Worm (Caenorhabditis elegans) whole organism, mixed stage, embryonic: ENCODE measurements around the gene slc-25A18.1.

ENCODE experiments used
- M03D4.4 ChIP-seq: sonication (generic microtip); optimal IDR thresholded peaks from 2 replicates; lab custom pipeline; 2017; ENCODE audit warnings: mild to moderate bottlenecking, missing genetic modification characterization, missing compliant biosample characterization
- bed-3 ChIP-seq: fragments of 200-800 bp; sonication (Bioruptor generic); optimal IDR thresholded peaks from 3 replicates; lab custom pipeline; 2018; ENCODE audit warnings: mild to moderate bottlenecking, missing genetic modification characterization, moderate library complexity, missing compliant biosample characterization
- blmp-1 ChIP-seq: fragments of 150-350 bp; optimal IDR thresholded peaks from 2 replicates; lab custom pipeline; 2014; ENCODE audit warnings: missing biosample characterization, missing genetic modification characterization
- ceh-39 ChIP-seq: fragments of 150-350 bp; optimal IDR thresholded peaks from 2 replicates; lab custom pipeline; 2014; ENCODE audit warnings: missing biosample characterization, missing genetic modification characterization
- ceh-43 ChIP-seq: fragments of 200-800 bp; sonication (Bioruptor generic); optimal IDR thresholded peaks from 2 replicates; lab custom pipeline; 2018; ENCODE audit warnings: mild to moderate bottlenecking, missing genetic modification characterization, moderate library complexity, missing compliant biosample characterization
- ces-1 ChIP-seq: fragments of 150-350 bp; optimal IDR thresholded peaks from 2 replicates; lab custom pipeline; 2014; ENCODE audit warnings: missing biosample characterization, missing genetic modification reagents, missing genetic modification characterization
- cnd-1 ChIP-seq: fragments of 200-800 bp; sonication (Bioruptor generic); optimal IDR thresholded peaks from 2 replicates; lab custom pipeline; 2018; ENCODE audit warnings: mild to moderate bottlenecking, missing genetic modification characterization, missing compliant biosample characterization
- drap-1 ChIP-seq: fragments of 200-800 bp; sonication (Bioruptor generic); optimal IDR thresholded peaks from 3 replicates; lab custom pipeline; 2018; ENCODE audit warnings: mild to moderate bottlenecking, missing genetic modification characterization, missing compliant biosample characterization
- elt-1 ChIP-seq: sonication (generic microtip); optimal IDR thresholded peaks from 2 replicates; lab custom pipeline; 2017; ENCODE audit warnings: missing genetic modification characterization, mild to moderate bottlenecking, missing compliant biosample characterization, antibody characterized with exemption, moderate library complexity, borderline replicate concordance; ENCODE audit not compliant: insufficient read depth
- flh-1 ChIP-seq: fragments of 200-800 bp; sonication (Bioruptor generic); optimal IDR thresholded peaks from 2 replicates; lab custom pipeline; 2018; ENCODE audit warnings: mild to moderate bottlenecking, missing genetic modification characterization, moderate library complexity, missing compliant biosample characterization
- ham-2 ChIP-seq: fragments of 200-800 bp; sonication (Bioruptor generic); optimal IDR thresholded peaks from 2 replicates; lab custom pipeline; 2018; ENCODE audit warnings: mild to moderate bottlenecking, missing genetic modification characterization, missing compliant biosample characterization
- lin-13 ChIP-seq: fragments of 150-350 bp; optimal IDR thresholded peaks from 2 replicates; lab custom pipeline; 2014; ENCODE audit warnings: missing biosample characterization, missing genetic modification characterization
- lin-32 ChIP-seq: fragments of 200-800 bp; sonication (Bioruptor generic); optimal IDR thresholded peaks from 2 replicates; lab custom pipeline; 2018; ENCODE audit warnings: mild to moderate bottlenecking, missing genetic modification characterization, missing compliant biosample characterization
- lsy-2 ChIP-seq: fragments of 150-350 bp; optimal IDR thresholded peaks from 2 replicates; lab custom pipeline; 2014; ENCODE audit warnings: missing biosample characterization, missing genetic modification characterization
- mab-5 ChIP-seq: fragments of 150-350 bp; optimal IDR thresholded peaks from 2 replicates; lab custom pipeline; 2014; ENCODE audit warnings: missing biosample characterization, missing genetic modification characterization
- mep-1 ChIP-seq: fragments of 150-350 bp; optimal IDR thresholded peaks from 2 replicates; lab custom pipeline; 2017; ENCODE audit warnings: missing biosample characterization, missing genetic modification reagents, missing genetic modification characterization, inconsistent platforms
- nhr-12 ChIP-seq: fragments of 150-350 bp; optimal IDR thresholded peaks from 2 replicates; lab custom pipeline; 2014; ENCODE audit warnings: missing biosample characterization, missing genetic modification characterization
- nhr-2 ChIP-seq: fragments of 150-350 bp; optimal IDR thresholded peaks from 2 replicates; lab custom pipeline; 2014; ENCODE audit warnings: missing biosample characterization, missing genetic modification characterization
- nhr-237 ChIP-seq: fragments of 150-350 bp; optimal IDR thresholded peaks from 2 replicates; lab custom pipeline; 2014; ENCODE audit warnings: missing biosample characterization, missing genetic modification characterization
- nhr-28 ChIP-seq: fragments of 150-350 bp; optimal IDR thresholded peaks from 2 replicates; lab custom pipeline; 2014; ENCODE audit warnings: missing biosample characterization, missing genetic modification characterization
- pha-4 ChIP-seq: fragments of 150-350 bp; optimal IDR thresholded peaks from 2 replicates; lab custom pipeline; 2018; ENCODE audit warnings: missing biosample characterization, missing genetic modification reagents, missing genetic modification characterization
- sem-2 ChIP-seq: fragments of 200-800 bp; sonication (Bioruptor generic); optimal IDR thresholded peaks from 2 replicates; lab custom pipeline; 2018; ENCODE audit warnings: mild to moderate bottlenecking, missing genetic modification characterization, missing compliant biosample characterization
- snpc-4 ChIP-seq: fragments of 150-350 bp; optimal IDR thresholded peaks from 2 replicates; lab custom pipeline; 2014; ENCODE audit warnings: missing biosample characterization, missing genetic modification characterization
- tbx-8 ChIP-seq: fragments of 200-800 bp; sonication (Bioruptor generic); optimal IDR thresholded peaks from 2 replicates; lab custom pipeline; 2018; ENCODE audit warnings: mild to moderate bottlenecking, missing genetic modification characterization, moderate library complexity, missing compliant biosample characterization
- unc-120 ChIP-seq: sonication (generic microtip); optimal IDR thresholded peaks from 2 replicates; lab custom pipeline; 2017; ENCODE audit warnings: missing genetic modification characterization, missing compliant biosample characterization; ENCODE audit not compliant: poor library complexity, severe bottlenecking
- unc-39 ChIP-seq: fragments of 150-350 bp; optimal IDR thresholded peaks from 2 replicates; lab custom pipeline; 2014; ENCODE audit warnings: missing biosample characterization, missing genetic modification characterization
- unc-62 ChIP-seq: fragments of 150-350 bp; optimal IDR thresholded peaks from 2 replicates; lab custom pipeline; 2014; ENCODE audit warnings: missing biosample characterization, missing genetic modification reagents, missing genetic modification characterization
- zip-8 ChIP-seq: fragments of 150-350 bp; optimal IDR thresholded peaks from 2 replicates; lab custom pipeline; 2014; ENCODE audit warnings: missing biosample characterization, missing genetic modification characterization
- ztf-11 ChIP-seq: fragments of 150-350 bp; optimal IDR thresholded peaks from 2 replicates; lab custom pipeline; 2014; ENCODE audit warnings: missing biosample characterization, missing genetic modification characterization

The slc-25A18.1 gene

DNA sequence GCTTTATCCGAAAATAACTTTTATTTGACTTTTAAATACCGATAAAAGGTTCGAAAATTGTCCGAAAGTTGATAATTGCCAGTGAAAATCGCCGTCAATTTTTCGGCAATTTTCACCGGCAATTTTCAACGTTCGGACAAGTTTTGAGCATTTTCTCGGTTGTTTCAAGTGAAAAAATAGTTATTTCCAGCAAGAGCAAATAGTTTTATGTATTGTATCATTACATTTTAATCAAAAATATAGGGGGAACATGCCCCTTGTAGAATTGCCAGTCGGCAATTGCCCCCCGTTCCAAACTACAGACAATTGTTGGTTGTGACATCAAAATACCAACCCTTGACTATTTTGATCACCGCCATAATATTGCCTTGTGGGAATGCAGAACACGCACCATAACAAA lies 41.3 kb downstream of the slc-25A18.1 start, which contains the start of gene rgs-10:
TSS of gene rgs-10 (plus strand) at position 301 of the 400 bp plus-strand sequence.
- TF ChIP-seq elt-1 = no peak
- no peak for TF ChIP-seq nhr-2
- no peak for TF ChIP-seq pha-4 (tag; lab: Kevin White, UChicago)
- TF ChIP-seq ham-2 = no peak
- TF ChIP-seq bed-3 (GFP tag; lab: Kevin White, UChicago) = no peak
- no peak for TF ChIP-seq sem-2 (GFP tag; lab: Kevin White, UChicago)
- TF ChIP-seq zip-8 (tag; lab: Kevin White, UChicago) = no peak
- TF ChIP-seq unc-120 = no peak
- TF ChIP-seq ces-1 (GFP tag; lab: Kevin White, UChicago) = no peak
- TF ChIP-seq nhr-28 (tag; lab: Kevin White, UChicago) = no peak
- no peak for TF ChIP-seq tbx-8
- no peak for TF ChIP-seq cnd-1
- no peak for TF ChIP-seq ceh-39 (tag; lab: Kevin White, UChicago)
- TF ChIP-seq mab-5 (tag; lab: Kevin White, UChicago) = no peak
- no peak for TF ChIP-seq M03D4.4 (tag; lab: Kevin White, UChicago)
- no peak for TF ChIP-seq nhr-12
- no peak for TF ChIP-seq nhr-237 (tag; lab: Kevin White, UChicago)
- no peak for TF ChIP-seq lin-32 (GFP tag; lab: Kevin White, UChicago)
- TF ChIP-seq, all 35 proteins: peak for 0

DNA sequence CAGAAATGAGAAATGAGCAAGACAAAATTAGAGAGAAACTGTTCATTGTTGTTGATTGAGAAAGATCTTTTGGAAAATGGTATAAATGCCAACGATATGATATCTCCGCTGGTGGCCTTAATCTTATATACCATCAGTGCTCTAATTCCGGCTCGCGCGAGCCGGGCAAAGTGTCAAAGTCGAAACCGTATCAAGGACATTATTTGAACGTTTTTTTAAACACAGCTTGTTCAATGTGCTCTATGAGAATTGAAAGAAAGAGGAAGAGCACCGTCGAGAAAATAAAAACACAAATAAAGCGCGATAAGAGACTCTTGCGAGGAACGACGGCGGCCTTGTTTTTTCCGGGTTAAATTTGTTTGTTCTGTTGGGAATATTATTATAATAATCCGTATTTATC lies 42.3 kb downstream of the slc-25A18.1 start, which contains the start of gene idpp-3:
TSS of gene idpp-3 (minus strand) at position 101 of the 400 bp plus-strand sequence.
- TF ChIP-seq M03D4.4 (tag; lab: Kevin White, UChicago) (no peak), bed-3 (GFP tag; lab: Kevin White, UChicago) (no peak), unc-39 (tag; lab: Kevin White, UChicago) (no peak), tbx-8 (no peak), ceh-39 (tag; lab: Kevin White, UChicago) (no peak), ztf-11 (no peak), nhr-28 (tag; lab: Kevin White, UChicago) (no peak), lsy-2 (no peak), unc-62 (GFP tag; lab: Kevin White, UChicago) (no peak), elt-1 (no peak)

DNA sequence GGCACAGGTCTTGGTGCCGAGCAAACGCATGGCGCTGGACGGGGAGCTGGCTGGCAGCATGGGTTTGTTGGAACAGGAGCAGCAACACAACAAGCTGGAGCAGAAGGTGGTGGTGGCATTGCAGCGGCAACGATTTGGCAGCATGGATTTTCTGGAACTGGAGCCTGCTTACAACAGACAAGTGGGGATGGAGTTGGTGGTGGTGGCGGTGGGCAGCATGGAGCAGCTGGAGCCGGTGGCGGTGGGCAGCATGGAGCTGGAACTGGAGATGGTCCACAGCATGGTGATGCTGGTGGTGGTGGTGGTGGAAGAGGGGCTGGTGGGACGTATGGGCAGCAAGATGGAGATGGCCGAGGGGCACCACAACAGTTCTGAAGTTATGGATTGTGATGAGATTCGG lies 42.9 kb downstream of the slc-25A18.1 start:
- TF ChIP-seq snpc-4 (no peak), cnd-1 (no peak), nhr-28 (tag; lab: Kevin White, UChicago) (no peak), drap-1 (GFP tag; lab: Kevin White, UChicago) (no peak), ham-2 (no peak), nhr-12 (no peak), nhr-237 (tag; lab: Kevin White, UChicago) (no peak), unc-120 (no peak), elt-1 (no peak), ces-1 (GFP tag; lab: Kevin White, UChicago) (no peak), ztf-11 (no peak)
- TF ChIP-seq, all 35 proteins: peak for 0

DNA sequence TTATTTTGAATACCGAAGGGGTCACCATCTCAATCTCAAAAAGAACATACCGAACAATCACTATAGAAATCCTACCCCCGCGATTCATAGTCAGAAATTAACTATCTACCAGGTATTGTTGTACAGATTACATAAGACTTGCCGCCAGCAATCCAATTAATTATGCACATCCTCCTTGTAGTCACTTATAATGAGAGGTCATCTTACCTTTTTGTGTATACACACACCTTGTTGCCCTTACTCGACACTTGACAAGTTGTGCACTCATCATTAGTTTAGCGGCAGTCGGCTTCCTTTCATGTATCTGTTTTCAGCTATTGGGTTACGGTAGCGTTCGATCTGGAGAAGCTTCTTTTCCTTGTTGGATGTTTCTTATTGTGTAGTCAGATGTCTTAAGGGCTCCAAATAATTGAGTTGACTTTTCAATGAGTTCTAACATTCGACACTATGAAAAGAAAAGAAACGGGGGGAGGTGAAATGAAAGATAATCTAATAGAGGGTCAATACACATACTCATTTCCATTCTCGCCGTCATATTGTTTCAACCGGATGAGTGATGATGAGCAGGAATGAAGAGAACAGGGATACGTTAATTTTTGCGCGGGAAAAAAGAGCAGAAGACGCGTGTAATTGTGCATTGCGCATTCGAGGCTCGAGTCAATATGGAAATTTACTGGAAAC lies 44.2 kb downstream of the slc-25A18.1 start:
- no peak for TF ChIP-seq lin-32 (GFP tag; lab: Kevin White, UChicago)
- peak; percentile 96 for TF ChIP-seq nhr-2
- peak; percentile 91 for TF ChIP-seq ces-1 (GFP tag; lab: Kevin White, UChicago)

DNA sequence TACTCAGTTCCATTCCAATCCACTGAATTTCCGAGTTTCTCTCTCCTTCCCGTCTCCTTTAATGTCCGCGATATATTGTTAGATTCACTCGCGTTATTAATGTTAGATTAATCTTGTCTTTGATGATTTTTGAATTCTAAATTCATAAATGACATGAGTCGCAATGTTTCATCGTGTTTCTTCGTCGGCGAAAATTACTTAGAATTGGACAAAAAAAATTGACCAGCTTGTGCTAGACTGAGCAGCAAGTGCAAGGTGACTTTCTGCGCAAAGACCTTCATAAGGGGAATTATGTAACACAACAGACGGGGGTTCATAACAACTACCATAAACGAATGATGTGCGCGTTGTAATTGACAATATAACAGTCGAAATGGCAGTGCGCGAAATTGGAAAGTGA lies 45.3 kb downstream of the slc-25A18.1 start:
- TF ChIP-seq flh-1 (GFP tag; lab: Kevin White, UChicago) (no peak), drap-1 (GFP tag; lab: Kevin White, UChicago) (no peak), M03D4.4 (tag; lab: Kevin White, UChicago) (no peak), ces-1 (GFP tag; lab: Kevin White, UChicago) (peak; percentile 54), nhr-2 (no peak), unc-120 (no peak)

DNA sequence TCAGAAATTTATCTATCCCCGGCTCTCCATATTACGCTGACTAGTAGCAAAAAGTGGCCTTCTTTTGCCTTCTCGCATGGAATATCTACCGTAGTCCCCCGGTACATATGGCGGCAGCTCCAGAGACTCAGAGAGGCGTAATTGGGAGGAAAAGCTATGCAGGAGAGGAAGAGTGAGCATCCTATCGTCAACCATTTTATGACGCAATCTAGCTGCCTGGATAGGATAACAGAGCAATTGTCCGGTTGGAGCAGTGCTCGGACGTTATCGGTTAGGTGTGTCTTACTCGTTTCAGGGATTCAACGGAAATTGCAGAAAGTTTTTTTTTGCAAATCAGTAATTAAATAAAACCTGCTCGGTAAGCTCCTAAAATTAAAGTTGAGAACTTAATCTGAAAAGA lies 46.6 kb downstream of the slc-25A18.1 start:
- TF ChIP-seq ces-1 (GFP tag; lab: Kevin White, UChicago) (peak; percentile 11), nhr-2 (no peak), zip-8 (tag; lab: Kevin White, UChicago) (peak; percentile 67), cnd-1 (no peak), ceh-39 (tag; lab: Kevin White, UChicago) (no peak), unc-120 (no peak), tbx-8 (no peak), mep-1 (tag; lab: Kevin White, UChicago) (no peak), ham-2 (no peak), snpc-4 (no peak), lin-13 (tag; lab: Kevin White, UChicago) (no peak), nhr-237 (tag; lab: Kevin White, UChicago) (no peak), blmp-1 (no peak), ceh-43 (GFP tag; lab: Kevin White, UChicago) (no peak), unc-39 (tag; lab: Kevin White, UChicago) (no peak)
